Worm (Caenorhabditis elegans) whole organism, L2 larva: ENCODE results near the gene fbxa-84.

Source experiments
- R02D3.7 ChIP-seq: fragments of 150-350 bp; optimal IDR thresholded peaks from 2 replicates; lab custom pipeline; 2014; ENCODE audit warnings: missing biosample characterization, missing genetic modification characterization
- nhr-77 ChIP-seq: fragments of 150-350 bp; optimal IDR thresholded peaks from 2 replicates; lab custom pipeline; 2014; ENCODE audit warnings: missing biosample characterization, missing genetic modification characterization
- peb-1 ChIP-seq: fragments of 150-350 bp; optimal IDR thresholded peaks from 2 replicates; lab custom pipeline; 2014; ENCODE audit warnings: missing biosample characterization, missing genetic modification characterization
- snpc-4 ChIP-seq: fragments of 150-350 bp; optimal IDR thresholded peaks from 2 replicates; lab custom pipeline; 2014; ENCODE audit warnings: missing biosample characterization, missing genetic modification characterization
- unc-62 ChIP-seq: fragments of 150-350 bp; optimal IDR thresholded peaks from 2 replicates; lab custom pipeline; 2014; ENCODE audit warnings: missing biosample characterization, missing genetic modification reagents, missing genetic modification characterization

DNA sequence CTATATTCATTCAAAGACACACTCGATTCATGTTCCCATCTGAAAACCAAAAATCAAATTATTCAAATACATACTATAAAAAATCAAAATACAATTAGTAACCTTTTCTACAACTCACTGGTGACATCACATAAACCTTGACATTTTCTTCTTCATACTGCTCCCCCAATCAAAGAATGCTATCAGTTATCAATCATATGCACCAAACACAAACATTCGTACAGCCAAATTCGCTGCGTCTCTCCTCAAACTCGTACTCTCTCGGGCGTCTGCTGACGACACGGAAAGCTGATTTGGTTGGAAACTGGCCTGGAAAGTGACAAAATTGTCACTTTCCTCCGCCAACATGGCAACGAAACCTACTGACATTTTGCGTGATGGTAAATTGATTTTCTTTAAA, 10.1 kb downstream of the fbxa-84 start, which contains the start of gene plc-2:
- TF ChIP-seq peb-1 (no peak), unc-62 (GFP tag; lab: Kevin White, UChicago) (no peak), R02D3.7 (no peak), nhr-77 (tag; lab: Kevin White, UChicago) (no peak), snpc-4 (no peak)
